Fruit fly (Drosophila melanogaster) whole organism, embryonic: ENCODE results near the gene CG2663.

Experiments used
- Adf1 ChIP-seq: fragments of 200-800 bp; sonication (Bioruptor generic); IDR thresholded peaks from 2 replicates; pipeline ENCODE4 v1.3.6; 2022; ENCODE audit warnings: missing biosample characterization, missing genetic modification characterization
- Bteb2 ChIP-seq: fragments of 200-800 bp; sonication (Bioruptor generic); optimal IDR thresholded peaks from 2 replicates; lab custom pipeline; 2016; ENCODE audit warnings: missing biosample characterization, missing genetic modification characterization
- CG10431 ChIP-seq: fragments of 200-800 bp; sonication (Bioruptor generic); optimal IDR thresholded peaks from 3 replicates; lab custom pipeline; 2018; ENCODE audit warnings: missing biosample characterization, mild to moderate bottlenecking, missing genetic modification characterization
- CG11696 ChIP-seq: fragments of 200-800 bp; sonication (Bioruptor generic); IDR thresholded peaks from 2 replicates; pipeline ENCODE4 v1.3.6; 2022; ENCODE audit warnings: missing biosample characterization, missing genetic modification characterization
- CG12155 ChIP-seq: fragments of 200-800 bp; sonication (Bioruptor generic); optimal IDR thresholded peaks from 3 replicates; lab custom pipeline; 2016; ENCODE audit warnings: missing biosample characterization, missing genetic modification characterization
- CG13624 ChIP-seq: fragments of 200-800 bp; sonication (Bioruptor generic); optimal IDR thresholded peaks from 2 replicates; lab custom pipeline; 2016; ENCODE audit warnings: missing biosample characterization, missing genetic modification characterization
- CG14710 ChIP-seq: fragments of 200-800 bp; sonication (Bioruptor generic); optimal IDR thresholded peaks from 3 replicates; lab custom pipeline; 2019; ENCODE audit warnings: missing biosample characterization, mild to moderate bottlenecking, missing genetic modification characterization, moderate library complexity
- CG15269 ChIP-seq: fragments of 200-800 bp; sonication (Bioruptor generic); optimal IDR thresholded peaks from 2 replicates; lab custom pipeline; 2018; ENCODE audit warnings: missing biosample characterization, mild to moderate bottlenecking, missing genetic modification characterization, moderate library complexity
- CG1529 ChIP-seq: fragments of 200-800 bp; sonication (Bioruptor generic); optimal IDR thresholded peaks from 3 replicates; lab custom pipeline; 2018; ENCODE audit warnings: missing biosample characterization, missing genetic modification characterization
- CG3407 ChIP-seq: fragments of 200-800 bp; sonication (Bioruptor generic); optimal IDR thresholded peaks from 2 replicates; lab custom pipeline; 2018; ENCODE audit warnings: missing biosample characterization, mild to moderate bottlenecking, missing genetic modification characterization
- CG42726 ChIP-seq: fragments of 200-800 bp; sonication (Bioruptor generic); IDR thresholded peaks from 2 replicates; pipeline ENCODE4 v1.3.6; 2022; ENCODE audit warnings: missing biosample characterization, missing genetic modification characterization; ENCODE audit not compliant: partially characterized antibody
- CG5245 ChIP-seq: fragments of 200-800 bp; sonication (Bioruptor generic); optimal IDR thresholded peaks from 3 replicates; lab custom pipeline; 2016; ENCODE audit warnings: missing biosample characterization, missing genetic modification characterization
- CG6175 ChIP-seq: fragments of 200-800 bp; sonication (Bioruptor generic); IDR thresholded peaks from 3 replicates; pipeline ENCODE4 v1.3.6; 2022; ENCODE audit warnings: missing biosample characterization, missing genetic modification characterization
- CG7372 ChIP-seq: fragments of 200-800 bp; sonication (Bioruptor generic); IDR thresholded peaks from 2 replicates; pipeline ENCODE4 v1.3.6; 2022; ENCODE audit warnings: missing biosample characterization, missing genetic modification characterization
- CG7928 ChIP-seq: fragments of 200-800 bp; sonication (Bioruptor generic); optimal IDR thresholded peaks from 2 replicates; lab custom pipeline; 2017; ENCODE audit warnings: missing biosample characterization, mild to moderate bottlenecking, missing genetic modification characterization
- CG8359 ChIP-seq: fragments of 200-800 bp; sonication (Bioruptor generic); optimal IDR thresholded peaks from 2 replicates; lab custom pipeline; 2017; ENCODE audit warnings: missing biosample characterization, mild to moderate bottlenecking, missing genetic modification characterization, borderline replicate concordance
- CG9876 ChIP-seq: fragments of 200-800 bp; sonication (Bioruptor generic); optimal IDR thresholded peaks from 2 replicates; lab custom pipeline; 2016; ENCODE audit warnings: missing biosample characterization, missing genetic modification characterization
- Dip3 ChIP-seq: fragments of 200-800 bp; sonication (Bioruptor generic); optimal IDR thresholded peaks from 3 replicates; lab custom pipeline; 2016; ENCODE audit warnings: missing biosample characterization, missing genetic modification characterization
- Doc3 ChIP-seq: fragments of 200-800 bp; sonication (Bioruptor generic); IDR thresholded peaks from 3 replicates; pipeline ENCODE4 v1.3.6; 2022; ENCODE audit warnings: missing biosample characterization, missing genetic modification characterization; ENCODE audit not compliant: partially characterized antibody
- Gsc ChIP-seq: fragments of 200-800 bp; sonication (Bioruptor generic); IDR thresholded peaks from 2 replicates; pipeline ENCODE4 v1.3.6; 2022; ENCODE audit warnings: missing biosample characterization, missing genetic modification characterization
- Hmx ChIP-seq: fragments of 200-800 bp; sonication (Bioruptor generic); optimal IDR thresholded peaks from 2 replicates; lab custom pipeline; 2016; ENCODE audit warnings: missing biosample characterization, missing genetic modification characterization
- Hr39 ChIP-seq: fragments of >200 bp; optimal IDR thresholded peaks from 2 replicates; lab custom pipeline; 2017
- Hr51 ChIP-seq, 2 experiments: fragments of 200-800 bp; sonication (Bioruptor generic); optimal IDR thresholded peaks; 2 replicates in 1 of 2; 3 replicates in 1 of 2; lab custom pipeline; 2016 to 2018; ENCODE audit warnings: missing biosample characterization in 2 of 2, missing genetic modification characterization in 2 of 2, mild to moderate bottlenecking in 1 of 2, moderate library complexity in 1 of 2
- MESR4 ChIP-seq: fragments of 200-800 bp; sonication (Bioruptor generic); optimal IDR thresholded peaks from 2 replicates; lab custom pipeline; 2018; ENCODE audit warnings: missing biosample characterization, mild to moderate bottlenecking, missing genetic modification characterization, moderate library complexity
- Max ChIP-seq: fragments of 200-800 bp; sonication (Bioruptor generic); optimal IDR thresholded peaks from 2 replicates; lab custom pipeline; 2016; ENCODE audit warnings: missing biosample characterization, mild to moderate bottlenecking, missing genetic modification characterization
- NC2α ChIP-seq: fragments of 200-800 bp; sonication (Bioruptor generic); optimal IDR thresholded peaks from 2 replicates; lab custom pipeline; 2016; ENCODE audit warnings: missing biosample characterization, missing genetic modification characterization
- Optix ChIP-seq: fragments of 200-800 bp; sonication (Bioruptor generic); IDR thresholded peaks from 3 replicates; pipeline ENCODE4 v1.3.6; 2022; ENCODE audit warnings: missing biosample characterization, missing genetic modification characterization
- PHDP ChIP-seq: fragments of 200-800 bp; sonication (Bioruptor generic); optimal IDR thresholded peaks from 3 replicates; lab custom pipeline; 2018; ENCODE audit warnings: missing biosample characterization, mild to moderate bottlenecking, missing genetic modification characterization, moderate library complexity
- Scr ChIP-seq: fragments of 200-800 bp; sonication (Bioruptor generic); IDR thresholded peaks from 2 replicates; pipeline ENCODE4 v1.3.6; 2022; ENCODE audit warnings: missing biosample characterization, missing genetic modification characterization; ENCODE audit not compliant: partially characterized antibody
- Sox102F ChIP-seq: fragments of 200-800 bp; sonication (Bioruptor generic); optimal IDR thresholded peaks from 2 replicates; lab custom pipeline; 2018; ENCODE audit warnings: missing biosample characterization, mild to moderate bottlenecking, missing genetic modification characterization, moderate library complexity
- Vsx1 ChIP-seq: fragments of 200-800 bp; sonication (Bioruptor generic); optimal IDR thresholded peaks from 2 replicates; lab custom pipeline; 2017; ENCODE audit warnings: missing biosample characterization, mild to moderate bottlenecking, missing genetic modification characterization, missing genetic modification reagents
- amos ChIP-seq: fragments of 200-800 bp; sonication (Bioruptor generic); IDR thresholded peaks from 2 replicates; pipeline ENCODE4 v1.3.6; 2022; ENCODE audit warnings: missing biosample characterization, missing genetic modification characterization; ENCODE audit not compliant: partially characterized antibody
- ara ChIP-seq: fragments of 200-800 bp; sonication (Bioruptor generic); IDR thresholded peaks from 2 replicates; pipeline ENCODE4 v1.3.6; 2022; ENCODE audit warnings: missing biosample characterization, missing genetic modification characterization
- chif ChIP-seq, 2 experiments: fragments of 200-800 bp; sonication (Bioruptor generic); optimal IDR thresholded peaks; 3 replicates each; lab custom pipeline; 2016; ENCODE audit warnings: missing biosample characterization in 2 of 2, missing genetic modification characterization in 2 of 2
- fd102C ChIP-seq: fragments of 200-800 bp; sonication (Bioruptor generic); optimal IDR thresholded peaks from 2 replicates; lab custom pipeline; 2018; ENCODE audit warnings: missing biosample characterization, mild to moderate bottlenecking, missing genetic modification characterization, moderate library complexity
- ftz-f1 ChIP-seq: fragments of 200-800 bp; sonication (Bioruptor generic); optimal IDR thresholded peaks from 2 replicates; lab custom pipeline; 2016; ENCODE audit warnings: missing biosample characterization, missing genetic modification characterization
- gem ChIP-seq: fragments of 200-800 bp; sonication (Bioruptor generic); optimal IDR thresholded peaks from 2 replicates; lab custom pipeline; 2019; ENCODE audit warnings: missing biosample characterization, mild to moderate bottlenecking, missing genetic modification characterization, moderate library complexity
- gsb ChIP-seq: fragments of 200-800 bp; sonication (Bioruptor generic); IDR thresholded peaks from 2 replicates; pipeline ENCODE4 v1.3.6; 2022; ENCODE audit warnings: missing biosample characterization, missing genetic modification characterization
- hkb ChIP-seq, 2 experiments: fragments of 200-800 bp in 1 of 2; fragments of >200 bp in 1 of 2; sonication (Bioruptor generic) in 1 of 2; IDR thresholded peaks in 1 of 2; optimal IDR thresholded peaks in 1 of 2; 2 replicates each; pipeline versions ENCODE4 v1.3.6 to Lab custom; 2017 to 2022; ENCODE audit warnings: missing biosample characterization in 1 of 2, missing genetic modification characterization in 1 of 2
- jing ChIP-seq: fragments of 200-800 bp; sonication (Bioruptor generic); optimal IDR thresholded peaks from 2 replicates; lab custom pipeline; 2018; ENCODE audit warnings: missing biosample characterization, mild to moderate bottlenecking, missing genetic modification characterization
- jumu ChIP-seq: fragments of 200-800 bp; sonication (Bioruptor generic); optimal IDR thresholded peaks from 3 replicates; lab custom pipeline; 2016; ENCODE audit warnings: missing biosample characterization, missing genetic modification characterization
- kay ChIP-seq: fragments of 200-800 bp; sonication (Bioruptor generic); optimal IDR thresholded peaks from 2 replicates; lab custom pipeline; 2016; ENCODE audit warnings: missing biosample characterization, missing genetic modification characterization
- mam ChIP-seq: fragments of 200-800 bp; sonication (Bioruptor generic); optimal IDR thresholded peaks from 3 replicates; lab custom pipeline; 2016; ENCODE audit warnings: missing biosample characterization, missing genetic modification characterization
- pzg ChIP-seq: fragments of 200-800 bp; sonication (Bioruptor generic); optimal IDR thresholded peaks from 3 replicates; lab custom pipeline; 2018; ENCODE audit warnings: missing biosample characterization, mild to moderate bottlenecking, missing genetic modification characterization, moderate library complexity
- slou ChIP-seq: fragments of 200-800 bp; sonication (Bioruptor generic); optimal IDR thresholded peaks from 3 replicates; lab custom pipeline; 2016; ENCODE audit warnings: missing biosample characterization, missing genetic modification characterization
- sug ChIP-seq: fragments of 200-800 bp; optimal IDR thresholded peaks from 2 replicates; lab custom pipeline; 2019; ENCODE audit warnings: missing biosample characterization, mild to moderate bottlenecking, missing genetic modification characterization, moderate library complexity
- tin ChIP-seq: fragments of 200-800 bp; sonication (Bioruptor generic); optimal IDR thresholded peaks from 3 replicates; lab custom pipeline; 2016; ENCODE audit warnings: missing biosample characterization, missing genetic modification characterization
- trem ChIP-seq: fragments of 200-800 bp; optimal IDR thresholded peaks from 3 replicates; lab custom pipeline; 2019; ENCODE audit warnings: missing biosample characterization, mild to moderate bottlenecking, missing genetic modification characterization, moderate library complexity
- vfl ChIP-seq: fragments of 200-800 bp; sonication (Bioruptor generic); optimal IDR thresholded peaks from 2 replicates; lab custom pipeline; 2016; ENCODE audit warnings: missing biosample characterization, missing genetic modification characterization
- zen2 ChIP-seq: fragments of 200-800 bp; sonication (Bioruptor generic); IDR thresholded peaks from 3 replicates; pipeline ENCODE4 v1.3.6; 2022; ENCODE audit warnings: missing biosample characterization, missing genetic modification characterization; ENCODE audit not compliant: partially characterized antibody

CG2663 gene

DNA sequence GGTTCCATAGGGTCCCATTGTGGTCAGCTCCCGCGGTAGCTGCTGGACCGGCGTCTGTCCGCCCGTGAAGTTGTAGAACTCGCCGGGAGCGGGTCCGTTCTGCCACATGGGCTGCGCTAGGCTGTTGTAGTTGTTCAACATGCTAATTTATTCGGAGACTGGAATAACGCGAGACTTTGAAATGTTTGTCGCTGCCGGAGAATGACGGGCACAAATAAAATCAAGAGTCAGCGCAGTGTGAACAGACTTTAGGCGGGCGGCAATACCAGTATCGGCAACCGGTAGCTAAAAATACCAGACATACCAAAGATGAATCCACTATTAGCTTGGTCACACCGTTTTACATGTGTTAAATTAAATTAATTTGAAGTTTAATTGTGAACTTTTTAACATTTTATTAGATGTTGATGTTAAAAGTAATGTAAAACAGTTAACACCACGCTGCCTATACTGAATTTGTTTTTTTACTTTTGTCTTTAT, 46.0 kb downstream of the CG2663 start, which contains the start of gene Prosbeta7 (continued):
- TF ChIP-seq Bteb2 (GFP tag; lab: Kevin White, UChicago) (no peak), Vsx1 (GFP tag; lab: Kevin White, UChicago) (peak; percentile 12), CG10431 (no peak), CG1529 (GFP tag; lab: Kevin White, UChicago) (no peak), Hmx (GFP tag; lab: Kevin White, UChicago) (no peak), gsb (GFP tag; lab: Robert Waterston, UW) (no peak), CG5245 (GFP tag; lab: Kevin White, UChicago) (no peak), sug (peak; percentile 1), slou (GFP tag; lab: Kevin White, UChicago) (no peak), amos (GFP tag; lab: Robert Waterston, UW) (peak; percentile 71; the same call in 1 of the 2 replicates), mam (GFP tag; lab: Kevin White, UChicago) (no peak), Sox102F (GFP tag; lab: Kevin White, UChicago) (no peak), CG7372 (GFP tag; lab: Robert Waterston, UW) (no peak), CG15269 (tag; lab: Kevin White, UChicago) (no peak), Hr39 (lab: Kevin White, UChicago) (no peak), CG3407 (GFP tag; lab: Kevin White, UChicago) (no peak), Dip3 (GFP tag; lab: Kevin White, UChicago) (no peak), Scr (GFP tag; lab: Robert Waterston, UW) (peak; percentile 69), kay (GFP tag; lab: Kevin White, UChicago) (no peak), tin (GFP tag; lab: Kevin White, UChicago) (no peak), Doc3 (GFP tag; lab: Robert Waterston, UW) (peak; percentile 57; the same call in 2 of the 3 replicates), trem (peak; percentile 62), hkb (optimal IDR thresholded peaks at IDR 0.05; lab: Kevin White, UChicago) (no peak), hkb (GFP tag; IDR thresholded peaks at IDR 0.05; lab: Robert Waterston, UW) (no peak), CG12155 (GFP tag; lab: Kevin White, UChicago) (no peak)

DNA sequence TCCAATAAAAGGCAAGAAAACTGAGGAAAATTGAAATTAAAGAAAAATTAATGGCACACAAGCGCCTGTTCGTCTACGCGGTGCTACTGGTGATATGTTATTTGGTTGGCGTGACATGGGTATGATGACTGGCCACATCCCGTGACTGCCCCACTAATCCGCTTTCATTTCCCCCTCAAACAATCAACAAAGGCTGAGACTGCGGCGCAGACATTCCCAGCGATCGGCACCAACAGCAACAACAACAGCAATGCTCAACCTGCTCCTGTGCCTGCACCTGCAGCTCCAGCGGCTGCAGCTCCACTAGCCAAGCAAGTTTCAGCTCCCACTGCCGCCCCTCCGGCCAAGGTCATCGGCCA, 48.8 kb downstream of the CG2663 start:
- TF ChIP-seq NC2α (GFP tag; lab: Kevin White, UChicago) (no peak), CG14710 (tag; lab: Kevin White, UChicago) (no peak), Adf1 (GFP tag; lab: Robert Waterston, UW) (no peak), ara (GFP tag; lab: Robert Waterston, UW) (no peak), ftz-f1 (GFP tag; lab: Kevin White, UChicago) (peak; percentile 46), CG42726 (GFP tag; lab: Robert Waterston, UW) (no peak), jumu (GFP tag; lab: Kevin White, UChicago) (no peak), Optix (GFP tag; lab: Robert Waterston, UW) (no peak), CG6175 (GFP tag; lab: Robert Waterston, UW) (0 out of 3 replicates have a peak, but pooled peaks have one; percentile 6), CG13624 (GFP tag; lab: Kevin White, UChicago) (no peak), chif (GFP tag; optimal IDR thresholded peaks at IDR 0.05; lab: Kevin White, UChicago) (no peak), pzg (GFP tag; lab: Kevin White, UChicago) (no peak), CG8359 (GFP tag; lab: Kevin White, UChicago) (no peak), CG3407 (GFP tag; lab: Kevin White, UChicago) (no peak), CG7928 (GFP tag; lab: Kevin White, UChicago) (no peak), gem (tag; lab: Kevin White, UChicago) (no peak), PHDP (tag; lab: Kevin White, UChicago) (no peak), fd102C (GFP tag; lab: Kevin White, UChicago) (no peak), MESR4 (peak; percentile 82), Max (GFP tag; lab: Kevin White, UChicago) (no peak), jing (GFP tag; lab: Kevin White, UChicago) (no peak), vfl (GFP tag; lab: Kevin White, UChicago) (no peak), CG11696 (GFP tag; lab: Robert Waterston, UW) (no peak), CG9876 (GFP tag; lab: Kevin White, UChicago) (no peak), Gsc (GFP tag; lab: Robert Waterston, UW) (no peak), zen2 (no peak), Hr51 (GFP tag; optimal IDR thresholded peaks at IDR 0.05; lab: Kevin White, UChicago) (no peak)
